Fruit fly (Drosophila melanogaster): Measurements from ENCODE around the gene CG10077.

Gene CG10077

DNA sequence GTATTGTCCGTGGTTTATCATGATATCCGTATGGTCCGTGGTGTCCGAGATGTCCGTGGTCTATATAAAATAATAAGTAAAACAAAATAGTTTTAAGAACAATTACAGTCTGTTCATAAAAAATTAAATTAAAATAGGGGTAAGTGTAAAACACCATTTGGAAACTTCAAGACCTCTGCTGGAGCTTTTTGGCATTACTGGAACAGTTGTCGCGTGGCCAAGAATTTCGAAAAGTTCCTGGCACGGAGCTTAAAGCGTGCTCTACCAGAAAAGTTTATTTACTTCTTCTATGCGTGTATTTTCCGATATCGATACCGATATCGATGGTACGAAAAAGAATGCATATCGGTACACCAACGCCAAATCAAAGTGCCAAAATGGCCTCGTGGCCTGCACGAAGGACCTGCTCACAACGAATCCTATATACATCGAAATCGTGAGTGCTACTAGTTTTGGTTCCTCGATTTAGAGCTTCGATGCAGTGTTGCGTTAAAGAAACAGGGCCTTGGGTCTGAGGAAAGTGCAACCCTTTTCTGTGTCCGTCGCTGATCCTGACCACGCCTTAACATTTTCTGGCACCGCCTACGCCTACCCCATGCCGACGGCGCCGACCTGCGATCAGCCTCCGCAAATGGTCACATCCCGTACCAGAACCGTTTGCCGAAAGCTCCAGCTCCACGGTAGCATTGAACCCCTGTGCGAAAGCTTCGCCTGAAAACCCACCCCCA is 13.4 kb downstream of the CG10077 start (continued):
- TF ChIP-seq CG11695 (GFP tag; IDR thresholded peaks at IDR 0.05) (no peak), Ssrp (tag; optimal IDR thresholded peaks at IDR 0.05) (no peak), chn (GFP tag; optimal IDR thresholded peaks at IDR 0.05) (no peak), CG10654 (GFP tag; optimal IDR thresholded peaks at IDR 0.05) (no peak), Deaf1 (tag; optimal IDR thresholded peaks at IDR 0.05) (peak; percentile 20), da (GFP tag; optimal IDR thresholded peaks at IDR 0.05) (no peak), CG12155 (GFP tag; optimal IDR thresholded peaks at IDR 0.05) (no peak), CG10366 (GFP tag; IDR thresholded peaks at IDR 0.05) (no peak), CG11504 (tag; optimal IDR thresholded peaks at IDR 0.05) (no peak), CG14860 (GFP tag; IDR thresholded peaks at IDR 0.05; ENCODE audit: partially characterized antibody) (no peak), pita (GFP tag; optimal IDR thresholded peaks at IDR 0.05) (no peak), sisA (GFP tag; IDR thresholded peaks at IDR 0.05) (no peak), CG17359 (tag; optimal IDR thresholded peaks at IDR 0.05) (no peak), CG4282 (GFP tag; optimal IDR thresholded peaks at IDR 0.05) (no peak), CG9609 (GFP tag; optimal IDR thresholded peaks at IDR 0.05) (no peak), row (GFP tag; IDR thresholded peaks at IDR 0.05) (no peak), CG12071 (GFP tag; optimal IDR thresholded peaks at IDR 0.05) (no peak), CG18764 (GFP tag; optimal IDR thresholded peaks at IDR 0.05) (no peak), lola (GFP tag; optimal IDR thresholded peaks at IDR 0.05) (no peak), Antp (GFP tag; optimal IDR thresholded peaks at IDR 0.05) (no peak), scrt (GFP tag; optimal IDR thresholded peaks at IDR 0.05) (no peak), CG32772 (GFP tag; IDR thresholded peaks at IDR 0.05) (no peak)

DNA sequence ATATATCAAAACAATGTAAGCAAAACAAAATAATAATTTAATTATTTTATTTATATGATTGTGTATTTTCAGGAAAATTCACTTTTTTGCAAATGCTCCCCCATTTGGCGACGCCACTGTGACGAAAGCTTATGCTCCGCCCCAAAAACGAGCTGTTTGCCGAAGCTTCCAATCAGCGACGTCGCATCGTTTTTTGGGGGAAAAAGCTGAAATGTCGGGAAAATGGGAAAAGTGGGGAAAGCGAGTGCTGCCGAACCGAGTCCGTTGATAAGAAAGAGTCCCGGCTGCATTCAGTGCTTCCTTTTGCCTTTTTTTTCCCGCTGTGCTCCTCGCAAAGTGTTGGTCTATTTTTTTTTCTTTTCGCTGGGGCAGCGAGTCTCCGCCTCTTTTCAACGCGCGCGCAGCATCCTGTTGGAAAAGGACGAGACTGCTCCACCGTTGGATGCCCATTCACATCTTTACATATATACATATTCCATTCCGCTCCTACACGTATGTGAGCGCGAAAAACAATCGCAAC is 20.8 kb downstream of the CG10077 start:
- TF ChIP-seq Nf-YB (GFP tag; optimal IDR thresholded peaks at IDR 0.05) (peak; percentile 81), Mrtf (GFP tag; IDR thresholded peaks at IDR 0.05) (0 out of 3 replicates have a peak, but pooled peaks have one; percentile 22), odd (GFP tag; optimal IDR thresholded peaks at IDR 0.05) (no peak), Nf-YC (tag; optimal IDR thresholded peaks at IDR 0.05) (peak; percentile 89), CG2889 (GFP tag; IDR thresholded peaks at IDR 0.05) (0 out of 3 replicates have a peak, but pooled peaks have one; percentile 24), Drgx (GFP tag; IDR thresholded peaks at IDR 0.05) (peak; percentile 45), Optix (GFP tag; IDR thresholded peaks at IDR 0.05) (0 out of 3 replicates have a peak, but pooled peaks have one; percentile 15), CG11085 (GFP tag; IDR thresholded peaks at IDR 0.05) (no peak), Deaf1 (tag; optimal IDR thresholded peaks at IDR 0.05) (peak; percentile 82)

DNA sequence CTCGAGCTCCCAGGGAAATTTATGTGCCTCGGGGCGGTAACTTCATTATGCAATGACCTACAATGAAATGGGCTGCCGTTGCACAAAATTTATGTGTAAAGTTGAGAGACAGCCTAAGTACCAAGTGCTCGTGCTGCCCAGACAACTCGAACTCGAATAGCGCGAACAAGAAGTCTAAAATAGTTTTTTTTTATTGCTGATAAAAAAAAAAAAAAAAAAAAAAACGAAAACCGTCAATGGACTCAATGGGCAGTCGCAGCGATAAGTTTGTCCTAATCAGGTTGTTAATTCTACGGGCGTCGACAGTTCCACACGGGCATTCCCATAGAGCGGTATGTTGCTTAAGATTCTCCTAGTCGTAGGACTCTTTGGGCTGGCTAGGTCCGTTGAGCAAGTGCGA is 23.1 kb downstream of the CG10077 start, which contains the start of gene CG14820:
Gene CG14820, plus strand, starts transcription at position 301 of the 400 bp plus-strand sequence.
- TF ChIP-seq CG14667 (GFP tag; IDR thresholded peaks at IDR 0.05) (no peak), Hr39 (optimal IDR thresholded peaks at IDR 0.05) (no peak), PHDP (tag; optimal IDR thresholded peaks at IDR 0.05) (no peak), CG33557 (GFP tag; optimal IDR thresholded peaks at IDR 0.05) (no peak), CG5180 (GFP tag; optimal IDR thresholded peaks at IDR 0.05) (no peak)

DNA sequence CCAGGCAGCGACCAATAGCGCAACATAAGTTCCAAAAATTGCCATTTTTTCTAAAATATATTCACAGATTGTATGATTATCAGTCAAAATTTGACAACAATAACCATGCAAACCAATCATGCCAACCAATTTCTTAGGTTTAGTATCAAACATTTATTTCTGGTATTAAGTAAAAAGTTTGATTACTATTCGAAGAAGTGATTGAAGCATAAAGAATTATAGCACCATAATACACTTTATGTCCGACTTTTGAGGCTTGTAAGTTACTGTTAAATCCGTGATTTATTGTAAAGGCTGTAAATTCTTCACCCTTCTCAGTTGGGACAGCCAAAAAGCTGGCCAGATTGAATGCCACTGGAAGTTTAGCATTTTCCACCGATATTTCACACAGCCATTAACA is 23.9 kb downstream of the CG10077 start, which contains the start of gene CG45413:
Gene CG45413, minus strand, starts transcription at position 101 of the 400 bp plus-strand sequence.
- TF ChIP-seq prd (optimal IDR thresholded peaks at IDR 0.05) (no peak), prd (GFP tag; IDR thresholded peaks at IDR 0.05) (no peak), klu (GFP tag; IDR thresholded peaks at IDR 0.05) (no peak)

Measured in whole organism, embryonic.